Worm (Caenorhabditis elegans) whole organism, young adult: ENCODE measurements around the gene F13H8.8.

Experiments used
- B0019.2 ChIP-seq: fragments of 200-800 bp; sonication (Bioruptor generic); conservative IDR thresholded peaks from 2 replicates; pipeline ENCODE4 v1.3.6; 2022; ENCODE audit warnings: missing genetic modification reagents, missing genetic modification characterization, missing compliant biosample characterization
- C06A6.2 ChIP-seq: fragments of 200-800 bp; sonication (Bioruptor generic); conservative IDR thresholded peaks from 2 replicates; pipeline ENCODE4 v1.3.6; 2022; ENCODE audit warnings: missing genetic modification characterization, missing compliant biosample characterization
- F23B12.7 ChIP-seq: sonication (generic microtip); optimal IDR thresholded peaks from 2 replicates; lab custom pipeline; 2017; ENCODE audit warnings: missing genetic modification characterization, mild to moderate bottlenecking, missing compliant biosample characterization, antibody characterized with exemption, moderate library complexity; ENCODE audit not compliant: insufficient read depth
- F37B4.10 ChIP-seq: fragments of 200-800 bp; sonication (Bioruptor generic); IDR thresholded peaks from 2 replicates; pipeline ENCODE4 v1.3.6; 2022; ENCODE audit warnings: missing genetic modification characterization, missing compliant biosample characterization
- F39B2.1 ChIP-seq: fragments of 200-800 bp; sonication (Bioruptor generic); IDR thresholded peaks from 2 replicates; pipeline ENCODE4 v1.3.6; 2022; ENCODE audit warnings: missing genetic modification reagents, missing genetic modification characterization, missing compliant biosample characterization
- atf-7 ChIP-seq: sonication (generic microtip); optimal IDR thresholded peaks from 2 replicates; lab custom pipeline; 2017; ENCODE audit warnings: mild to moderate bottlenecking, missing genetic modification characterization, missing compliant biosample characterization
- athp-1 ChIP-seq: sonication (generic microtip); optimal IDR thresholded peaks from 2 replicates; lab custom pipeline; 2017; ENCODE audit warnings: mild to moderate bottlenecking, missing genetic modification characterization, missing compliant biosample characterization
- attf-3 ChIP-seq: fragments of 200-800 bp; sonication (Bioruptor generic); conservative IDR thresholded peaks from 2 replicates; pipeline ENCODE4 v1.3.6; 2022; ENCODE audit warnings: missing genetic modification reagents, missing genetic modification characterization, missing compliant biosample characterization
- cebp-1 ChIP-seq, 2 experiments: fragments of 200-800 bp in 1 of 2; sonication (Bioruptor generic) in 1 of 2; sonication (generic microtip) in 1 of 2; IDR thresholded peaks in 1 of 2; optimal IDR thresholded peaks in 1 of 2; 2 replicates each; pipeline versions ENCODE4 v1.3.6 to Lab custom; 2017 to 2022; ENCODE audit warnings: missing compliant biosample characterization in 2 of 2, missing genetic modification characterization in 2 of 2, mild to moderate bottlenecking in 1 of 2, missing genetic modification reagents in 1 of 2, moderate library complexity in 1 of 2
- chd-7 ChIP-seq: sonication (generic microtip); optimal IDR thresholded peaks from 2 replicates; lab custom pipeline; 2016; ENCODE audit warnings: mild to moderate bottlenecking, missing genetic modification characterization, moderate library complexity, missing compliant biosample characterization
- egl-18 ChIP-seq: fragments of 200-800 bp; sonication (Bioruptor generic); IDR thresholded peaks from 2 replicates; pipeline ENCODE4 v1.3.6; 2022; ENCODE audit warnings: missing genetic modification reagents, missing genetic modification characterization, missing compliant biosample characterization
- egrh-3 ChIP-seq: fragments of 200-800 bp; sonication (Bioruptor generic); IDR thresholded peaks from 2 replicates; pipeline ENCODE4 v1.3.6; 2022; ENCODE audit warnings: missing genetic modification reagents, missing genetic modification characterization, missing compliant biosample characterization
- hlh-12 ChIP-seq: sonication (generic microtip); optimal IDR thresholded peaks from 2 replicates; lab custom pipeline; 2016; ENCODE audit warnings: missing genetic modification characterization, missing compliant biosample characterization
- hsf-1 ChIP-seq: fragments of 200-800 bp; sonication (Bioruptor generic); IDR thresholded peaks from 2 replicates; pipeline ENCODE4 v1.3.6; 2022; ENCODE audit warnings: missing genetic modification reagents, missing genetic modification characterization, missing compliant biosample characterization
- lag-1 ChIP-seq: fragments of 200-800 bp; sonication (Bioruptor generic); IDR thresholded peaks from 2 replicates; pipeline ENCODE4 v1.3.6; 2022; ENCODE audit warnings: missing genetic modification reagents, missing genetic modification characterization, missing compliant biosample characterization
- let-607 ChIP-seq, 2 experiments: fragments of 200-800 bp in 1 of 2; sonication (Bioruptor generic) in 1 of 2; sonication (generic microtip) in 1 of 2; optimal IDR thresholded peaks; 2 replicates each; lab custom pipeline; 2016 to 2018; ENCODE audit warnings: mild to moderate bottlenecking in 2 of 2, missing compliant biosample characterization in 2 of 2, missing genetic modification characterization in 2 of 2, moderate library complexity in 2 of 2, missing genotype in 1 of 2
- lsy-27 ChIP-seq: sonication (generic microtip); optimal IDR thresholded peaks from 2 replicates; lab custom pipeline; 2017; ENCODE audit warnings: missing genetic modification characterization, mild to moderate bottlenecking, missing compliant biosample characterization, antibody characterized with exemption, missing genotype, borderline replicate concordance; ENCODE audit not compliant: insufficient read depth
- rpc-1 ChIP-seq, 2 experiments: fragments of 150-350 bp in 1 of 2; sonication (generic microtip) in 1 of 2; optimal IDR thresholded peaks; 2 replicates each; lab custom pipeline; 2014 to 2018; ENCODE audit warnings: missing biosample characterization in 1 of 2, missing genetic modification characterization in 1 of 2, missing genetic modification reagents in 1 of 2, missing genotype in 1 of 2
- snpc-1.3 ChIP-seq: sonication (generic microtip); optimal IDR thresholded peaks from 2 replicates; lab custom pipeline; 2017; ENCODE audit warnings: missing genetic modification characterization, mild to moderate bottlenecking, missing compliant biosample characterization, antibody characterized with exemption, moderate library complexity, missing genotype, missing genetic modification reagents; ENCODE audit not compliant: insufficient read depth
- sptf-2 ChIP-seq: fragments of 200-800 bp; sonication (Bioruptor generic); optimal IDR thresholded peaks from 2 replicates; lab custom pipeline; 2018; ENCODE audit warnings: mild to moderate bottlenecking, missing genetic modification characterization, missing compliant biosample characterization
- xnd-1 ChIP-seq: sonication (generic microtip); optimal IDR thresholded peaks from 2 replicates; lab custom pipeline; 2016; ENCODE audit warnings: missing genotype, missing genetic modification reagents, missing genetic modification characterization, missing compliant biosample characterization
- zfh-2 ChIP-seq: fragments of 200-800 bp; sonication (Bioruptor generic); conservative IDR thresholded peaks from 2 replicates; pipeline ENCODE4 v1.3.6; 2022; ENCODE audit warnings: missing genetic modification reagents, missing genetic modification characterization, missing compliant biosample characterization
- ztf-22 ChIP-seq: fragments of 200-800 bp; sonication (Bioruptor generic); optimal IDR thresholded peaks from 2 replicates; lab custom pipeline; 2018; ENCODE audit warnings: mild to moderate bottlenecking, missing genetic modification characterization, moderate library complexity, missing compliant biosample characterization
- ztf-26 ChIP-seq: sonication (generic microtip); optimal IDR thresholded peaks from 2 replicates; lab custom pipeline; 2017; ENCODE audit warnings: missing genetic modification characterization, missing compliant biosample characterization

The F13H8.8 gene

DNA sequence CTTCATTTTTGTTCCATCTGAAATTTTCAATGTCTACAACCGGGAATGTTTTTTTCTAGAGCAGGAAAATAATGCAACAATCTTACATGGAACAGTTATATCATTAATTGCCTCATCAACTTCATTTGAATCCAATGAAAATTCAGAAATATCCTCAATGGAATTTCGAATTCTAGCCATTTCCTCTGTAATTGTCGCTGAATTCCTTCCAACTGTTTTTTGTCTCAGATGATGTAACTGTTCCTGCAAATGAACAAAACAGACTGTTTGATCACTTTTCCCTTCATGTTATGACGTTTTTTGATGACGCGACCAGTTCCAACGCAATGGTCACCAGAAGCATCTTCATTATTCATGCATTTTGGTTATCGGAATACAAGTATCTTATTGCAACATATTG, 46.4 kb downstream of the F13H8.8 start:
- TF ChIP-seq B0019.2 (no peak), sptf-2 (GFP tag; lab: Kevin White, UChicago) (no peak), chd-7 (tag; lab: Kevin White, UChicago) (no peak), egrh-3 (GFP tag; lab: Robert Waterston, UW) (no peak), F39B2.1 (GFP tag; lab: Robert Waterston, UW) (no peak), ztf-26 (tag; lab: Kevin White, UChicago) (no peak), atf-7 (no peak), F23B12.7 (tag; lab: Kevin White, UChicago) (no peak), rpc-1 (optimal IDR thresholded peaks at IDR 0.05; lab: Kevin White, UChicago) (no peak), rpc-1 (tag; optimal IDR thresholded peaks at IDR 0.05; lab: Kevin White, UChicago) (no peak), zfh-2 (GFP tag; lab: Robert Waterston, UW) (no peak), cebp-1 (GFP tag; IDR thresholded peaks at IDR 0.05; lab: Robert Waterston, UW) (no peak), cebp-1 (tag; optimal IDR thresholded peaks at IDR 0.05; lab: Kevin White, UChicago) (no peak), egl-18 (no peak)

DNA sequence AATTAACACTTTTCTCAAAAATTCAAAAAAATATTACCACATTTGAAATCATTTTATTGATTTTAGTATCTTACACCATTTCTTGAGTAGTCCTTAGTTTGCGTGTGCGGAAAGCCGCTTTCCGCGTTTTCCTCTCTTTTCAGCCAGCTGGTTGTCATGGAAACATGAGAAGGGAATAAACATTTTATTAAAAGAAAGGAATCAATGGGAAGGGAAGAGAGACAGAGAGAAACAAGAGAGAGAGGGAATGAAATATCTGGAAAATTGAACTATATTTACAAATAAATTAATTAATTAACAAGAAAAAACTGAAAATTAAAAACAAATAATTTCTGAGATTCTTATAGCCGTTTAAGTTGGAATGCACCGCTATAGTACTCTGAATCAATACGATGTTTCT, 48.5 kb downstream of the F13H8.8 start, which contains the start of gene mks-2:
Gene mks-2, minus strand, starts transcription at position 101 of the 400 bp plus-strand sequence.
- no peak for TF ChIP-seq let-607 (tag; optimal IDR thresholded peaks at IDR 0.05; lab: Kevin White, UChicago)
- TF ChIP-seq athp-1 (tag; lab: Kevin White, UChicago): no peak
- TF ChIP-seq F37B4.10 (GFP tag; lab: Robert Waterston, UW): no peak
- TF ChIP-seq lsy-27: no peak
- TF ChIP-seq C06A6.2 (GFP tag; lab: Robert Waterston, UW): no peak
- TF ChIP-seq attf-3 (GFP tag; lab: Robert Waterston, UW): no peak
- TF ChIP-seq hlh-12: no peak
- no peak for TF ChIP-seq hsf-1 (GFP tag; lab: Robert Waterston, UW)
- no peak for TF ChIP-seq lag-1
- TF ChIP-seq xnd-1: no peak
- no peak for TF ChIP-seq snpc-1.3 (tag; lab: Kevin White, UChicago)
- no peak for TF ChIP-seq ztf-22 (GFP tag; lab: Kevin White, UChicago)
- TF ChIP-seq atf-7: no peak
